Worm (Caenorhabditis elegans) whole organism, late embryonic: Measurements from ENCODE around the gene sre-54.

ENCODE experiments used
- C08G9.2 ChIP-seq: sonication (generic microtip); optimal IDR thresholded peaks from 2 replicates; lab custom pipeline; 2016; ENCODE audit warnings: mild to moderate bottlenecking, missing genetic modification characterization, moderate library complexity, missing compliant biosample characterization
- F13H6.1 ChIP-seq: sonication (generic microtip); optimal IDR thresholded peaks from 2 replicates; lab custom pipeline; 2016; ENCODE audit warnings: missing genetic modification characterization, missing compliant biosample characterization
- T23F11.4 ChIP-seq: fragments of 200-800 bp; sonication (Bioruptor generic); optimal IDR thresholded peaks from 2 replicates; lab custom pipeline; 2018; ENCODE audit warnings: mild to moderate bottlenecking, missing genetic modification characterization, missing compliant biosample characterization
- ahr-1 ChIP-seq: sonication (generic microtip); optimal IDR thresholded peaks from 2 replicates; lab custom pipeline; 2016; ENCODE audit warnings: missing genetic modification characterization, missing compliant biosample characterization
- ceh-14 ChIP-seq: sonication (generic microtip); optimal IDR thresholded peaks from 2 replicates; lab custom pipeline; 2016; ENCODE audit warnings: missing genotype, missing genetic modification characterization, missing compliant biosample characterization
- ceh-18 ChIP-seq: sonication (generic microtip); optimal IDR thresholded peaks from 2 replicates; lab custom pipeline; 2016; ENCODE audit warnings: missing genetic modification characterization, missing compliant biosample characterization
- ceh-24 ChIP-seq: sonication (generic microtip); optimal IDR thresholded peaks from 2 replicates; lab custom pipeline; 2016; ENCODE audit warnings: mild to moderate bottlenecking, missing genetic modification characterization, missing compliant biosample characterization
- ceh-31 ChIP-seq: sonication (generic microtip); optimal IDR thresholded peaks from 2 replicates; lab custom pipeline; 2016; ENCODE audit warnings: missing genetic modification characterization, missing compliant biosample characterization
- ceh-34 ChIP-seq: sonication (generic microtip); optimal IDR thresholded peaks from 2 replicates; lab custom pipeline; 2016; ENCODE audit warnings: mild to moderate bottlenecking, missing genetic modification characterization, missing compliant biosample characterization
- ceh-45 ChIP-seq: fragments of 200-800 bp; sonication (Bioruptor generic); IDR thresholded peaks from 2 replicates; pipeline ENCODE4 v1.3.6; 2022; ENCODE audit warnings: missing genetic modification reagents, missing genetic modification characterization, missing compliant biosample characterization
- ceh-48 ChIP-seq: sonication (generic microtip); optimal IDR thresholded peaks from 2 replicates; lab custom pipeline; 2016; ENCODE audit warnings: missing genetic modification characterization, inconsistent platforms, missing compliant biosample characterization
- ceh-9 ChIP-seq: sonication (generic microtip); optimal IDR thresholded peaks from 2 replicates; lab custom pipeline; 2016; ENCODE audit warnings: mild to moderate bottlenecking, missing genetic modification characterization, inconsistent platforms, missing compliant biosample characterization
- elt-2 ChIP-seq: sonication (generic microtip); optimal IDR thresholded peaks from 2 replicates; lab custom pipeline; 2016; ENCODE audit warnings: missing genetic modification reagents, missing genetic modification characterization, missing compliant biosample characterization
- elt-4 ChIP-seq: sonication (generic microtip); optimal IDR thresholded peaks from 2 replicates; lab custom pipeline; 2016; ENCODE audit warnings: missing genetic modification characterization, missing compliant biosample characterization
- ets-4 ChIP-seq: sonication (generic microtip); optimal IDR thresholded peaks from 2 replicates; lab custom pipeline; 2016; ENCODE audit warnings: missing genetic modification characterization, missing compliant biosample characterization
- eyg-1 ChIP-seq: sonication (generic microtip); optimal IDR thresholded peaks from 2 replicates; lab custom pipeline; 2016; ENCODE audit warnings: missing genotype, missing genetic modification characterization, missing compliant biosample characterization
- fkh-10 ChIP-seq: fragments of 150-350 bp; optimal IDR thresholded peaks from 2 replicates; lab custom pipeline; 2014; ENCODE audit warnings: missing biosample characterization, missing genetic modification reagents, missing genetic modification characterization
- gmeb-2 ChIP-seq: sonication (generic microtip); optimal IDR thresholded peaks from 2 replicates; lab custom pipeline; 2016; ENCODE audit warnings: missing genetic modification characterization, inconsistent platforms, missing compliant biosample characterization
- hlh-13 ChIP-seq: fragments of 200-800 bp; sonication (Bioruptor generic); optimal IDR thresholded peaks from 2 replicates; lab custom pipeline; 2018; ENCODE audit warnings: mild to moderate bottlenecking, missing genetic modification characterization, missing compliant biosample characterization
- hlh-30 ChIP-seq: sonication (generic microtip); optimal IDR thresholded peaks from 2 replicates; lab custom pipeline; 2017; ENCODE audit warnings: antibody characterized with exemption, missing genetic modification characterization, missing compliant biosample characterization; ENCODE audit not compliant: insufficient read depth
- hlh-6 ChIP-seq: sonication (generic microtip); optimal IDR thresholded peaks from 2 replicates; lab custom pipeline; 2016; ENCODE audit warnings: missing genotype, missing genetic modification characterization, missing compliant biosample characterization
- hlh-8 ChIP-seq: sonication (generic microtip); optimal IDR thresholded peaks from 2 replicates; lab custom pipeline; 2016; ENCODE audit warnings: missing genotype, missing genetic modification characterization, missing compliant biosample characterization
- lim-6 ChIP-seq: sonication (generic microtip); optimal IDR thresholded peaks from 2 replicates; lab custom pipeline; 2016; ENCODE audit warnings: missing genetic modification characterization, missing compliant biosample characterization
- madf-2 ChIP-seq: sonication (generic microtip); optimal IDR thresholded peaks from 2 replicates; lab custom pipeline; 2017; ENCODE audit warnings: missing genetic modification characterization, missing compliant biosample characterization
- nfya-1 ChIP-seq: sonication (generic microtip); optimal IDR thresholded peaks from 2 replicates; lab custom pipeline; 2017; ENCODE audit warnings: missing genetic modification characterization, mild to moderate bottlenecking, missing compliant biosample characterization, antibody characterized with exemption, moderate library complexity
- nhr-232 ChIP-seq: sonication (generic microtip); optimal IDR thresholded peaks from 2 replicates; lab custom pipeline; 2016; ENCODE audit warnings: missing genetic modification characterization, missing compliant biosample characterization
- npax-4 ChIP-seq: sonication (generic microtip); optimal IDR thresholded peaks from 2 replicates; lab custom pipeline; 2016; ENCODE audit warnings: missing genetic modification characterization, missing compliant biosample characterization
- pha-2 ChIP-seq: sonication (generic microtip); optimal IDR thresholded peaks from 2 replicates; lab custom pipeline; 2017; ENCODE audit warnings: mild to moderate bottlenecking, missing genetic modification characterization, missing compliant biosample characterization
- pqm-1 ChIP-seq: sonication (generic microtip); optimal IDR thresholded peaks from 2 replicates; lab custom pipeline; 2016; ENCODE audit warnings: missing genetic modification characterization, missing compliant biosample characterization
- pros-1 ChIP-seq: fragments of 150-350 bp; optimal IDR thresholded peaks from 2 replicates; lab custom pipeline; 2014; ENCODE audit warnings: missing biosample characterization, missing genetic modification reagents, missing genetic modification characterization
- ref-2 ChIP-seq: sonication (generic microtip); optimal IDR thresholded peaks from 2 replicates; lab custom pipeline; 2016; ENCODE audit warnings: missing genetic modification characterization, missing compliant biosample characterization
- rnt-1 ChIP-seq: sonication (generic microtip); optimal IDR thresholded peaks from 2 replicates; lab custom pipeline; 2016; ENCODE audit warnings: missing genetic modification characterization, missing compliant biosample characterization
- sox-2 ChIP-seq: fragments of 200-800 bp; sonication (Bioruptor generic); IDR thresholded peaks from 2 replicates; pipeline ENCODE4 v1.3.6; 2022; ENCODE audit warnings: missing genetic modification reagents, missing genetic modification characterization, missing compliant biosample characterization
- tbx-2 ChIP-seq: sonication (generic microtip); optimal IDR thresholded peaks from 2 replicates; lab custom pipeline; 2016; ENCODE audit warnings: missing genetic modification characterization, missing compliant biosample characterization
- tbx-7 ChIP-seq: sonication (generic microtip); optimal IDR thresholded peaks from 2 replicates; lab custom pipeline; 2016; ENCODE audit warnings: missing genotype, missing genetic modification characterization, missing compliant biosample characterization
- unc-42 ChIP-seq: sonication (generic microtip); optimal IDR thresholded peaks from 2 replicates; lab custom pipeline; 2016; ENCODE audit warnings: missing genotype, missing genetic modification characterization, missing compliant biosample characterization
- unc-55 ChIP-seq: sonication (generic microtip); optimal IDR thresholded peaks from 2 replicates; lab custom pipeline; 2017; ENCODE audit warnings: missing biosample characterization, missing genetic modification reagents, missing genetic modification characterization
- zip-5 ChIP-seq: sonication (generic microtip); optimal IDR thresholded peaks from 2 replicates; lab custom pipeline; 2016; ENCODE audit warnings: missing genetic modification characterization, missing compliant biosample characterization

The sre-54 gene

ce11 chrII:12335430-12335829 is 2.7 kb downstream of the sre-54 start, which contains the start of gene sre-52:
Gene sre-52, plus strand, starts transcription at chrII:12335730.
- TF ChIP-seq ceh-9: no peak
- no peak for TF ChIP-seq ets-4 (tag; lab: Kevin White, UChicago)

ce11 chrII:12339152-12339551 is 6.4 kb downstream of the sre-54 start:
- TF ChIP-seq elt-2 (tag; lab: Kevin White, UChicago): peak; percentile 12
- no peak for TF ChIP-seq nhr-232 (tag; lab: Kevin White, UChicago)
- peak; percentile 12 for TF ChIP-seq pros-1 (tag; lab: Kevin White, UChicago)
- no peak for TF ChIP-seq tbx-7 (tag; lab: Kevin White, UChicago)
- peak; percentile 53 for TF ChIP-seq ref-2 (tag; lab: Kevin White, UChicago)
- TF ChIP-seq ceh-24 (tag; lab: Kevin White, UChicago): no peak
- TF ChIP-seq ceh-14 (tag; lab: Kevin White, UChicago): no peak
- TF ChIP-seq C08G9.2: no peak
- peak; percentile 55 for TF ChIP-seq ceh-31 (tag; lab: Kevin White, UChicago)
- TF ChIP-seq fkh-10 (GFP tag; lab: Kevin White, UChicago): no peak
- no peak for TF ChIP-seq sox-2 (GFP tag; lab: Robert Waterston, UW)
- peak; percentile 1 for TF ChIP-seq eyg-1 (tag; lab: Kevin White, UChicago)
- TF ChIP-seq ets-4 (tag; lab: Kevin White, UChicago): no peak
- TF ChIP-seq ceh-34 (tag; lab: Kevin White, UChicago): peak; percentile 30
- TF ChIP-seq zip-5 (tag; lab: Kevin White, UChicago): no peak
- TF ChIP-seq tbx-2: peak; percentile 58
- peak; percentile 86 for TF ChIP-seq unc-42
- no peak for TF ChIP-seq pqm-1 (tag; lab: Kevin White, UChicago)
- peak; percentile 21 for TF ChIP-seq madf-2 (tag; lab: Kevin White, UChicago)
- peak; percentile 100 for TF ChIP-seq nfya-1
- no peak for TF ChIP-seq lim-6
- peak; percentile 11 for TF ChIP-seq ceh-48 (tag; lab: Kevin White, UChicago)
- peak; percentile 7 for TF ChIP-seq rnt-1 (tag; lab: Kevin White, UChicago)
- no peak for TF ChIP-seq hlh-13 (GFP tag; lab: Kevin White, UChicago)
- no peak for TF ChIP-seq hlh-6 (tag; lab: Kevin White, UChicago)
- no peak for TF ChIP-seq T23F11.4
- TF ChIP-seq ceh-18: peak; percentile 2
- TF ChIP-seq unc-55 (GFP tag; lab: Kevin White, UChicago): peak; percentile 28
- TF ChIP-seq hlh-30 (tag; lab: Kevin White, UChicago): peak; percentile 85

DNA sequence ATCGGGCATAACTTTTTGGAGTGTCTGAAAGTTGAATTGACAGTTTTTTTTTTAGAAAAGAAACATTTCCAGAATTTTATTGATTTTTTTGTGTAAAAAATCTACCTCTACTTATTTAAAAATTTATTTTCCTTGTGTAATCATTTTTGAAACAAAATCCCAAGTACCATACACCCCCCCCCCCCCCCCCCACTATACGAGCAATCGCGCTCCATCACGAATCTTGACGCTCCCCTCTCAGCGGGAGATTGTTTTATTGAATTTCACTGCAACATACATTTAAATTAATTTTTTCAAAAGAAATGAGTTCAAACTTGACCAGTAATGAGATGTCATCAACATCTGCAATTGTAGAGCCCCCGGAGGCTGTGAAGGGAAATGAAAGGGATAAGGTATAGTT is 6.9 kb downstream of the sre-54 start, which contains the start of gene sop-2:
TSS of gene sop-2 (plus strand) at position 301 of the 400 bp plus-strand sequence.
- no peak for TF ChIP-seq rnt-1 (tag; lab: Kevin White, UChicago)
- no peak for TF ChIP-seq fkh-10 (GFP tag; lab: Kevin White, UChicago)
- TF ChIP-seq elt-4 (tag; lab: Kevin White, UChicago): no peak
- no peak for TF ChIP-seq pros-1 (tag; lab: Kevin White, UChicago)
- no peak for TF ChIP-seq npax-4 (tag; lab: Kevin White, UChicago)
- TF ChIP-seq hlh-13 (GFP tag; lab: Kevin White, UChicago): no peak
- no peak for TF ChIP-seq ets-4 (tag; lab: Kevin White, UChicago)
- TF ChIP-seq ceh-34 (tag; lab: Kevin White, UChicago): no peak
- TF ChIP-seq ceh-24 (tag; lab: Kevin White, UChicago): no peak
- TF ChIP-seq hlh-8 (tag; lab: Kevin White, UChicago): no peak
- TF ChIP-seq ceh-45 (GFP tag; lab: Robert Waterston, UW): no peak
- TF ChIP-seq ahr-1 (tag; lab: Kevin White, UChicago): no peak
- TF ChIP-seq C08G9.2: no peak
- TF ChIP-seq gmeb-2 (tag; lab: Kevin White, UChicago): no peak
- no peak for TF ChIP-seq madf-2 (tag; lab: Kevin White, UChicago)
- TF ChIP-seq F13H6.1 (tag; lab: Kevin White, UChicago): no peak
- no peak for TF ChIP-seq pha-2 (tag; lab: Kevin White, UChicago)
- no peak for TF ChIP-seq ref-2 (tag; lab: Kevin White, UChicago)
